Worm (Caenorhabditis elegans): ENCODE results near the gene misc-1.

DNA sequence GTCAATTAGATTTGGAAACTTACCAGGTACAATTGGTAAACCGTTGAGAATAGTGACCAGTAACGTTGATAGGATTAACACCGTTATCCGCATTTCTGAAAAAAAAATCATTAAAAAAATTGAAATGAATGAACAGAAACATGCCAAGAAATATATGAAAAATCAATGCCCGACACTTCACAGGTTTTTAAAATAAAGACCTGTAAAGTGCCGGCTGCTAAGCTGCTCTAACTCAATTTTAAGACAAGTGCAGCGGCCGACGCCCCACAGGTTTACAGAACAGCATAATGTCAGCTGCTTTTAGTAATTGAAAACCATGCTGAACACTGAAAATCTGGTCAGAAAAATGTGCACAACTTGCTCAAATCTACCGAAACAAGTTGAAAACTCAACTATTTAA is 46.0 kb downstream of the misc-1 start, which contains the start of gene cbn-1:
- TF ChIP-seq ceh-13 (GFP tag; optimal IDR thresholded peaks at IDR 0.05) = no peak
- no peak for TF ChIP-seq tra-4 (tag; optimal IDR thresholded peaks at IDR 0.05)
- TF ChIP-seq ama-1 (optimal IDR thresholded peaks at IDR 0.05) = no peak
- no peak for TF ChIP-seq ets-7 (tag; optimal IDR thresholded peaks at IDR 0.05)
- no peak for TF ChIP-seq ceh-36 (tag; optimal IDR thresholded peaks at IDR 0.05)
- no peak for TF ChIP-seq flt-1 (GFP tag; IDR thresholded peaks at IDR 0.05)
- TF ChIP-seq hmbx-1 (tag; optimal IDR thresholded peaks at IDR 0.05) = no peak
- TF ChIP-seq F13C5.2 (tag; optimal IDR thresholded peaks at IDR 0.05) = no peak
- no peak for TF ChIP-seq sea-1 (GFP tag; conservative IDR thresholded peaks at IDR 0.05)
- TF ChIP-seq pes-1 (GFP tag; IDR thresholded peaks at IDR 0.05) = no peak
- TF ChIP-seq aly-1 (tag; optimal IDR thresholded peaks at IDR 0.05) = no peak
- no peak for TF ChIP-seq scrt-1 (GFP tag; IDR thresholded peaks at IDR 0.05)
- TF ChIP-seq hnd-1 (tag; optimal IDR thresholded peaks at IDR 0.05) = no peak
- no peak for TF ChIP-seq B0310.2 (tag; optimal IDR thresholded peaks at IDR 0.05)
